Fruit fly (Drosophila melanogaster): Measurements from ENCODE around the gene Osi10b.

The Osi10b gene

DNA sequence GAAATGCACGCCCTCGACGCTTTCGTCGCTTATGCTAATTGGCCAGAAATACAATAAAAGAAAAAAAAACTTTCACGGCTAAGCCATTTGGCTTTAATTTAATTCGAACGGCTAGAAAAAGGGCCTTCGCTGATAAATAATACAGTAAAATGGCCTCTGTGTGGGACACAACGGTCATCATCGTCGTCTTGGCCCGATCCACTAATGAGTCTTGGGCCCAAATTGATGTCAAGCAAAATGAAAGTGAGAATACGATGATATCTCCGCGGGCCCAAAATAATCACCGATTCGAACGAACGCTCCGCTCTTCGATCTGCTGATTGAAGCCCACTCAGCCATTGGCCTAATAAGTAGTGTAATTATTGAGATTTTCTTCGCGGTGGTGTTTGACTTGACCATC is 34.6 kb upstream of the Osi10b start:
- no peak for TF ChIP-seq CG7101 (tag; optimal IDR thresholded peaks at IDR 0.05)
- TF ChIP-seq Mnt (GFP tag; optimal IDR thresholded peaks at IDR 0.05), result no peak
- no peak for TF ChIP-seq CG33017 (tag; optimal IDR thresholded peaks at IDR 0.05)
- no peak for TF ChIP-seq CG11617 (GFP tag; optimal IDR thresholded peaks at IDR 0.05)
- no peak for TF ChIP-seq toe (GFP tag; optimal IDR thresholded peaks at IDR 0.05)
- TF ChIP-seq CG7045 (GFP tag; optimal IDR thresholded peaks at IDR 0.05), result no peak

DNA sequence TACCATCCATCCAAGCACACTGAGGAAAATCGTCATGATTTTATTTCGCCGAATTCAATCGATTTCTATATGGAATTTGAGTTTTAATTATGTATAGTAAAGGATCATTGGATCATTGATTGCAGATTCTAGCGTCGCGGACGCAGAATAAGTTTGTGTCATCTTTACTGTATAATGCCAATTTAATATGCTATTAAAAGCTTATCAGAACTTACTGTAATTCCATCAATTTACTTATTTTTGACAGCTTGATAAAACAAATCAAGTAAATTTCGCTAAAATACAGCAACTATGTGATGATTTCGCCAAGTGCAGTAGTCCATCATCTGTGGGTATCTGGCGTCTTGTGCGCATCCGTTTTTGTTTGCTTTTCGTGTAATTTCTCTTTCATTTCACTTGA is 32.9 kb upstream of the Osi10b start:
- no peak for TF ChIP-seq CG7045 (GFP tag; optimal IDR thresholded peaks at IDR 0.05)
- no peak for TF ChIP-seq CG7101 (tag; optimal IDR thresholded peaks at IDR 0.05)
- no peak for TF ChIP-seq CG33017 (tag; optimal IDR thresholded peaks at IDR 0.05)
- no peak for TF ChIP-seq cic (GFP tag; optimal IDR thresholded peaks at IDR 0.05)
- TF ChIP-seq tj (GFP tag; optimal IDR thresholded peaks at IDR 0.05), result no peak
- TF ChIP-seq cnc (optimal IDR thresholded peaks at IDR 0.05), result no peak
- peak; percentile 7 for TF ChIP-seq CG5204 (GFP tag; optimal IDR thresholded peaks at IDR 0.05)

DNA sequence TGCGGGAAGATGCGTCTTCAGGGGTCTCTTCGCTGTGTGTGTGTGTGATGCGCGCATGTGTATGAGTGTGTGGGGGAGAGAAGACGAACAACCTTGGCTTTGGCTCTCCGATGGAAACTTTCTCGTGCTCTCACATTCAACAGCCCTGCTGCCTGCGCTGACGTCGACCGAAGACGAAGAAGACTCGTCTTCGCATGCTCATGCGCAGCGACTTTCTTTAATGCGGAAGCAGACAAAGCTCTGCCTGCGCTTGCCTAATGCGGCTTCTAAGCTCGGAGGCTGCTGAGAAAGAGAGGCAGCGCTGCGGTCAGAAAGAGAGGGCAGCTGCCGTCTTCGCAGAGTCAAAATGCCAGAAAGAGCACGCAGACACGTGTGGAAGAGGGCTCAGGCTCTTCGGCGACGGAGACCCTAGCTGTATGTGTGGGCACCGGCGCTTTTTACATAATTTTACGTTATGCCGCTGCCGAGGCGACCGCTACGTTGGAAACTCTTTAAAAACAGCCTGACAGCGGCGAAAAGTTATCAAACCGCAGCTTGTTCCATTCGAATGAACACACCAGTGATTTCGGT is 31.7 kb upstream of the Osi10b start, which contains the start of gene Osi6:
Gene Osi6, plus strand, starts transcription at position 520 of the 570 bp plus-strand sequence.
- no peak for TF ChIP-seq Crg-1 (GFP tag; optimal IDR thresholded peaks at IDR 0.05)
- no peak for TF ChIP-seq CG5204 (GFP tag; optimal IDR thresholded peaks at IDR 0.05)
- TF ChIP-seq cic (GFP tag; optimal IDR thresholded peaks at IDR 0.05), result no peak
- TF ChIP-seq CG33017 (tag; optimal IDR thresholded peaks at IDR 0.05), result no peak
- TF ChIP-seq bab1 (GFP tag; optimal IDR thresholded peaks at IDR 0.05), result no peak
- no peak for TF ChIP-seq CG14711 (tag; optimal IDR thresholded peaks at IDR 0.05)
- TF ChIP-seq CG11617 (GFP tag; optimal IDR thresholded peaks at IDR 0.05), result no peak
- no peak for TF ChIP-seq kay (GFP tag; ENCODE audit: borderline replicate concordance)
- no peak for TF ChIP-seq CG1620 (GFP tag; optimal IDR thresholded peaks at IDR 0.05)
- TF ChIP-seq Clk (GFP tag; optimal IDR thresholded peaks at IDR 0.05), result no peak
- no peak for TF ChIP-seq cnc (optimal IDR thresholded peaks at IDR 0.05)
- TF ChIP-seq tj (GFP tag; optimal IDR thresholded peaks at IDR 0.05), result no peak
- no peak for TF ChIP-seq CG12768 (GFP tag; optimal IDR thresholded peaks at IDR 0.05)
- no peak for TF ChIP-seq CG7045 (GFP tag; optimal IDR thresholded peaks at IDR 0.05)
- TF ChIP-seq Hr96 (GFP tag; optimal IDR thresholded peaks at IDR 0.05), result no peak

DNA sequence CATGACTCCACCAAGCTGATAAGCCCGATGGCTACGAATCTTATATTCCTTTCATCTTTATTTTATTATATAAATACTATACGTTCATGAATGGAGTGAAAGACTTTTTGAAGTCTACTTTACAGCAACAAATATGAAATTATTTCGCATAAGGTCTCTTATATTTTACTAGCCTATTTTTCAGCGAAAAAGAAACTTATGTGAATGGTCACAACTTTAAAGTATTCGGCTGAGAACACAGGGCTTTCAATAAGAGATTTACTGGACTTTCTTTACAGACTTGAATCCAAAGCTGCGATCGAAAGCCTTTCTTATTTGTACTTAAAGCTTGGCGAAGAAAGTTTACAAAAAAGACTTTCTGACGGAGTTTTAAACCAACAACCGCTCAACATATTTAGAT is 27.0 kb upstream of the Osi10b start:
- TF ChIP-seq cnc (optimal IDR thresholded peaks at IDR 0.05), result no peak
- no peak for TF ChIP-seq CG11617 (GFP tag; optimal IDR thresholded peaks at IDR 0.05)
- TF ChIP-seq kay (GFP tag; ENCODE audit: borderline replicate concordance), result no peak
- TF ChIP-seq Crg-1 (GFP tag; optimal IDR thresholded peaks at IDR 0.05), result no peak
- no peak for TF ChIP-seq Hr96 (GFP tag; optimal IDR thresholded peaks at IDR 0.05)
- no peak for TF ChIP-seq CG14711 (tag; optimal IDR thresholded peaks at IDR 0.05)
- no peak for TF ChIP-seq CG7045 (GFP tag; optimal IDR thresholded peaks at IDR 0.05)
- TF ChIP-seq CG5204 (GFP tag; optimal IDR thresholded peaks at IDR 0.05), result no peak
- TF ChIP-seq Clk (GFP tag; optimal IDR thresholded peaks at IDR 0.05), result no peak
- no peak for TF ChIP-seq bab1 (GFP tag; optimal IDR thresholded peaks at IDR 0.05)
- TF ChIP-seq CG12768 (GFP tag; optimal IDR thresholded peaks at IDR 0.05), result no peak
- no peak for TF ChIP-seq CG7101 (tag; optimal IDR thresholded peaks at IDR 0.05)
- no peak for TF ChIP-seq CG33017 (tag; optimal IDR thresholded peaks at IDR 0.05)
- TF ChIP-seq tj (GFP tag; optimal IDR thresholded peaks at IDR 0.05), result no peak
- TF ChIP-seq CG1620 (GFP tag; optimal IDR thresholded peaks at IDR 0.05), result no peak
- TF ChIP-seq Mnt (GFP tag; optimal IDR thresholded peaks at IDR 0.05), result no peak
- no peak for TF ChIP-seq toe (GFP tag; optimal IDR thresholded peaks at IDR 0.05)
- no peak for TF ChIP-seq pad (GFP tag; optimal IDR thresholded peaks at IDR 0.05)
- no peak for TF ChIP-seq ovo (GFP tag; optimal IDR thresholded peaks at IDR 0.05)

DNA sequence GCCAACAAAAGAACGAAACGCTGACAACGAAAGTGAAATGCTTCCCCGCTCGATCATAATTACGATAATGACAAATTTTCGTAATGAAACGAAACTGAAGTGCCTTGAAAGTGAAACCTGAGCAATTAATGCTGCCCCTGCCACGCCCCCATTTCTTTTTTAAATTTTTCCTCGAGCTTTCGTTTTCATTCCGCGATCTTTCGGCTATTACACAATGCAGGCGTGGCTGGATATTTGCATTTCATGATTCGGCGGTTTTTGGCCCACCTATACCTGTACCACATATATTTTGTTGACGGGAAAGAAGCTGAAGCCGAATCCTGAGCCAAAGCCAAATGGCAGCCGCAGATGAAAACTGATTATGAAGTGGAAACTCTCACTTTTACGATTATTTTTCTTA is 25.7 kb upstream of the Osi10b start:
- TF ChIP-seq CG14711 (tag; optimal IDR thresholded peaks at IDR 0.05) (no peak), toe (GFP tag; optimal IDR thresholded peaks at IDR 0.05) (no peak), Clk (GFP tag; optimal IDR thresholded peaks at IDR 0.05) (no peak), CG12768 (GFP tag; optimal IDR thresholded peaks at IDR 0.05) (no peak), CG7045 (GFP tag; optimal IDR thresholded peaks at IDR 0.05) (no peak), bab1 (GFP tag; optimal IDR thresholded peaks at IDR 0.05) (no peak), Hr96 (GFP tag; optimal IDR thresholded peaks at IDR 0.05) (no peak), Mnt (GFP tag; optimal IDR thresholded peaks at IDR 0.05) (no peak), kay (GFP tag; ENCODE audit: borderline replicate concordance) (no peak), CG5204 (GFP tag; optimal IDR thresholded peaks at IDR 0.05) (no peak), CG7101 (tag; optimal IDR thresholded peaks at IDR 0.05) (no peak), Crg-1 (GFP tag; optimal IDR thresholded peaks at IDR 0.05) (no peak), ovo (GFP tag; optimal IDR thresholded peaks at IDR 0.05) (no peak), tj (GFP tag; optimal IDR thresholded peaks at IDR 0.05) (no peak), cnc (optimal IDR thresholded peaks at IDR 0.05) (no peak), CG11617 (GFP tag; optimal IDR thresholded peaks at IDR 0.05) (no peak)

DNA sequence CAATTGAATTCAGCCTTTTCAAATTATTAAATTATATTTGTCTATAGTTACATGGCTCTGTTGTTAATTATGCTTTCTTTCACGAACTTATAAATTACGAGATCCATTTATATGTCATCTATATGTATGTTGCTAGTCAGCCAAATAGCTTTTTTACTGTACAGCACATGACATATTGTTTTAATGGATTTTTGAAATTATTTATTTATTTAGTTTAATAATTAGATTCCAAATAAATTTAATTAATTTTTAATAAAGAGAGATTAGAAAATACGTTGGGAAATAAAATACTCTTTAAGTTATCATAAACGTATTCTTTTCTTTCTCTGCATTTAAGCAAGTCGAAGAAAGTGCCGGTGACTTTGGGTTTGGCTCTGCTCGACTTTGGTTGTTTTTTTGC is 24.7 kb upstream of the Osi10b start:
- TF ChIP-seq cnc (optimal IDR thresholded peaks at IDR 0.05), result no peak
- TF ChIP-seq CG7045 (GFP tag; optimal IDR thresholded peaks at IDR 0.05), result no peak

DNA sequence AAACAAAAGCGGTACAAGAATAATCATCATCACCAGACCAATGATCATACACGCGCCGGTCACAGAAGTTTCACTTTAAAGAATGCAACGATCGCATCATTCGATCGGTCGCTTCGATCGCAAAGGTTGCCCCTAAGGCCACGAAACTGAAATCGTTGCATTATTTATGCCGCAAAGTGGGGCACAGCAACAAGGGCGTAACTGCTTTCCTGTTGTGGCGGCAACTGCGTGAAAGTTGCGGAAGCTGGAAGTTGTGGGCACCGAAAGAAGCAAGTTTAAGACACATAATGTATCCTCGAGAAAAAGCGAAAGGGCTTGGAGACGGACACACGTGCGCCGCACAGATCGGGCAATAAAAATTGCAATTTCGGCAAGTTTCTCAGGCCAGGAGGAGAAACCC is 22.0 kb upstream of the Osi10b start:
- no peak for TF ChIP-seq Crg-1 (GFP tag; optimal IDR thresholded peaks at IDR 0.05)
- TF ChIP-seq CG33017 (tag; optimal IDR thresholded peaks at IDR 0.05), result no peak
- TF ChIP-seq Hr96 (GFP tag; optimal IDR thresholded peaks at IDR 0.05), result no peak
- TF ChIP-seq toe (GFP tag; optimal IDR thresholded peaks at IDR 0.05), result no peak
- no peak for TF ChIP-seq bab1 (GFP tag; optimal IDR thresholded peaks at IDR 0.05)
- no peak for TF ChIP-seq ovo (GFP tag; optimal IDR thresholded peaks at IDR 0.05)
